Fruit fly (Drosophila melanogaster) whole organism, pupa: ENCODE results near the gene Fntb.

ENCODE experiments used
- CG10348 ChIP-seq: fragments of 200-800 bp; sonication (Bioruptor generic); IDR thresholded peaks from 2 replicates; pipeline ENCODE4 v1.3.6; 2022; ENCODE audit warnings: missing biosample characterization, missing genetic modification characterization
- CG12605 ChIP-seq: fragments of 200-800 bp; sonication (Bioruptor generic); IDR thresholded peaks from 2 replicates; pipeline ENCODE4 v1.3.6; 2022; ENCODE audit warnings: missing biosample characterization, missing genetic modification characterization
- CG13204 ChIP-seq: fragments of 200-800 bp; sonication (Bioruptor generic); optimal IDR thresholded peaks from 2 replicates; lab custom pipeline; 2018; ENCODE audit warnings: missing biosample characterization, mild to moderate bottlenecking, missing genetic modification characterization, moderate library complexity
- CG14655 ChIP-seq: fragments of 200-800 bp; sonication (Bioruptor generic); optimal IDR thresholded peaks from 3 replicates; lab custom pipeline; 2017; ENCODE audit warnings: mild to moderate bottlenecking, missing biosample characterization, missing genetic modification reagents, missing genetic modification characterization
- CG15710 ChIP-seq: fragments of 200-800 bp; sonication (Bioruptor generic); optimal IDR thresholded peaks from 2 replicates; lab custom pipeline; 2018; ENCODE audit warnings: missing biosample characterization, mild to moderate bottlenecking, missing genetic modification characterization, moderate library complexity
- CG17806 ChIP-seq: fragments of 200-800 bp; sonication (Bioruptor generic); optimal IDR thresholded peaks from 2 replicates; lab custom pipeline; 2018; ENCODE audit warnings: missing biosample characterization, mild to moderate bottlenecking, missing genetic modification characterization, moderate library complexity
- CG32121 ChIP-seq: fragments of 200-800 bp; sonication (Bioruptor generic); IDR thresholded peaks from 2 replicates; pipeline ENCODE4 v1.3.6; 2022; ENCODE audit warnings: missing biosample characterization, missing genetic modification characterization
- CG34367 ChIP-seq: fragments of 200-800 bp; sonication (Bioruptor generic); optimal IDR thresholded peaks from 2 replicates; lab custom pipeline; 2018; ENCODE audit warnings: missing biosample characterization, mild to moderate bottlenecking, missing genetic modification characterization
- CG4496 ChIP-seq: fragments of 200-800 bp; sonication (Bioruptor generic); IDR thresholded peaks from 3 replicates; pipeline ENCODE4 v1.3.6; 2022; ENCODE audit warnings: missing biosample characterization, missing genetic modification characterization
- CG8159 ChIP-seq: fragments of 200-800 bp; sonication (Bioruptor generic); optimal IDR thresholded peaks from 3 replicates; lab custom pipeline; 2018; ENCODE audit warnings: missing biosample characterization, mild to moderate bottlenecking, missing genetic modification characterization, moderate library complexity
- CG8301 ChIP-seq: fragments of 200-800 bp; sonication (Bioruptor generic); optimal IDR thresholded peaks from 2 replicates; lab custom pipeline; 2018; ENCODE audit warnings: missing biosample characterization, mild to moderate bottlenecking, missing genetic modification characterization
- CG9948 ChIP-seq: fragments of 200-800 bp; sonication (Bioruptor generic); optimal IDR thresholded peaks from 2 replicates; lab custom pipeline; 2018; ENCODE audit warnings: missing biosample characterization, mild to moderate bottlenecking, missing genetic modification characterization, moderate library complexity
- D1 ChIP-seq: fragments of 200-800 bp; sonication (Bioruptor generic); optimal IDR thresholded peaks from 2 replicates; lab custom pipeline; 2018; ENCODE audit warnings: missing biosample characterization, mild to moderate bottlenecking, missing genetic modification characterization, moderate library complexity
- EcR ChIP-seq: fragments of 200-800 bp; sonication (Bioruptor generic); optimal IDR thresholded peaks from 3 replicates; lab custom pipeline; 2019; ENCODE audit warnings: missing biosample characterization, missing genetic modification characterization, mild to moderate bottlenecking, moderate library complexity, missing genetic modification reagents
- Ets98B ChIP-seq: fragments of 200-800 bp; sonication (Bioruptor generic); IDR thresholded peaks from 2 replicates; pipeline ENCODE4 v1.3.6; 2022; ENCODE audit warnings: missing biosample characterization, missing genetic modification characterization
- Pif1A ChIP-seq: fragments of 200-800 bp; sonication (Bioruptor generic); optimal IDR thresholded peaks from 3 replicates; lab custom pipeline; 2016; ENCODE audit warnings: missing biosample characterization, missing genetic modification characterization
- Pif1B ChIP-seq: fragments of 200-800 bp; sonication (Bioruptor generic); optimal IDR thresholded peaks from 3 replicates; lab custom pipeline; 2016; ENCODE audit warnings: missing biosample characterization, missing genetic modification characterization
- Snoo ChIP-seq: fragments of 200-800 bp; sonication (Bioruptor generic); optimal IDR thresholded peaks from 3 replicates; lab custom pipeline; 2017; ENCODE audit warnings: missing biosample characterization, mild to moderate bottlenecking, missing genetic modification characterization, inconsistent platforms
- fd96Ca ChIP-seq: fragments of 200-800 bp; sonication (Bioruptor generic); IDR thresholded peaks from 3 replicates; pipeline ENCODE4 v1.3.6; 2022; ENCODE audit warnings: missing biosample characterization, missing genetic modification characterization
- gl ChIP-seq: fragments of 200-800 bp; sonication (Bioruptor generic); optimal IDR thresholded peaks from 2 replicates; lab custom pipeline; 2018; ENCODE audit warnings: missing biosample characterization, mild to moderate bottlenecking, missing genetic modification characterization
- rn ChIP-seq: fragments of 200-800 bp; sonication (Bioruptor generic); IDR thresholded peaks from 2 replicates; pipeline ENCODE4 v1.3.6; 2022; ENCODE audit warnings: missing biosample characterization, missing genetic modification characterization

The Fntb gene

DNA sequence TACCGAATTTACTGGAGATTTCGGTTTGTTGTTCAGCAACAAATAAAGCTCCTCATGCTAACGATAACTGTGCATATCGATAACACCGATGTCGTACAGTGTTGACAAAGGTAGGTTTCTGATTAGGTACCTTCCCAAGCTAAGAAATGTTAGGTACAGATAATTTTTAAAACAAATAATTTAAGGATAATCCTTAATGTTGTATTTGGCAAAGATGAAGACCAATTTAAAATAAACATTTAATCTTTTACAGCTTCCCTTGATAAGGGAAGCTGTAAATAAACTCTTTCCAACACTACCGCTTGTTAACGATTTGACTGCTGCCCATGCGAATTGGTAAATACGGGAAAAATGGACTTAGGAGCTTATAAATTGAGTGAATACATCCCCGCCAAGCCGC is 10.1 kb downstream of the Fntb start, which contains the start of the genes Ttc1 and CG14882:
Gene Ttc1, minus strand, starts transcription at position 71 of the 400 bp plus-strand sequence.
Gene CG14882, plus strand, starts transcription at position 271 of the 400 bp plus-strand sequence.
- TF ChIP-seq CG13204 (GFP tag; lab: Kevin White, UChicago) (no peak), CG15710 (tag; lab: Kevin White, UChicago) (peak; percentile 80), CG4496 (peak; percentile 74), CG14655 (GFP tag; lab: Kevin White, UChicago) (no peak), Snoo (tag; lab: Kevin White, UChicago) (peak; percentile 72), Pif1A (GFP tag; lab: Kevin White, UChicago) (no peak), Ets98B (GFP tag; lab: Robert Waterston, UW) (peak; percentile 74), CG10348 (GFP tag; lab: Robert Waterston, UW) (peak; percentile 67; the same call in 1 of the 2 replicates), CG34367 (tag; lab: Kevin White, UChicago) (peak; percentile 64), rn (GFP tag; lab: Robert Waterston, UW) (peak; percentile 61), CG8159 (tag; lab: Kevin White, UChicago) (no peak), CG17806 (tag; lab: Kevin White, UChicago) (peak; percentile 59), fd96Ca (GFP tag; lab: Robert Waterston, UW) (peak; percentile 44; the same call in 1 of the 3 replicates), CG32121 (GFP tag; lab: Robert Waterston, UW) (peak; percentile 87), CG12605 (peak; percentile 76), EcR (GFP tag; lab: Kevin White, UChicago) (no peak), Pif1B (GFP tag; lab: Kevin White, UChicago) (no peak), CG8301 (peak; percentile 62), D1 (no peak), CG9948 (tag; lab: Kevin White, UChicago) (peak; percentile 70), gl (tag; lab: Kevin White, UChicago) (peak; percentile 16)

DNA sequence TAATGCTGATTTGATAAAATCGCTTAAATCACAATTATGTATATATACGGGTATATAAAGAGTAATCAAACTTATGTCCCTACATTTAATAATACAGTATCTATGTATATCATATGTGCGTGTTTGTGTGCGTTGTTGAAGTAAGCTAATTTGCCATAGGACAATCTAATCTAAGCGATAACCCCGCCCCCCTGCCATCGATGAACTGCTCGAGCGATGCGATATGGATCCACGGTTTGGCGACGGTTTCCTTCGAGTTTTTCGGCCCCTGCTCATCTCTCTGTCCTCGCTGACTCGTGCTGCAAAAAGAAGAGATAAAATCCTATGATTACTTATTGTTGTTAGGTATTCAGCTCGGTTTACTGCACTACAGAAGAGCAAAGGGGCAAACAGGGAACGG is 14.0 kb downstream of the Fntb start:
- TF ChIP-seq CG4496 (no peak), CG10348 (GFP tag; lab: Robert Waterston, UW) (no peak), CG13204 (GFP tag; lab: Kevin White, UChicago) (no peak), gl (tag; lab: Kevin White, UChicago) (no peak), CG12605 (no peak), CG17806 (tag; lab: Kevin White, UChicago) (no peak), CG8159 (tag; lab: Kevin White, UChicago) (no peak), CG34367 (tag; lab: Kevin White, UChicago) (no peak), rn (GFP tag; lab: Robert Waterston, UW) (no peak), EcR (GFP tag; lab: Kevin White, UChicago) (no peak), Pif1B (GFP tag; lab: Kevin White, UChicago) (no peak), Snoo (tag; lab: Kevin White, UChicago) (no peak), CG9948 (tag; lab: Kevin White, UChicago) (no peak), CG32121 (GFP tag; lab: Robert Waterston, UW) (no peak), Pif1A (GFP tag; lab: Kevin White, UChicago) (no peak), fd96Ca (GFP tag; lab: Robert Waterston, UW) (no peak), CG8301 (no peak), D1 (no peak), CG15710 (tag; lab: Kevin White, UChicago) (no peak)

DNA sequence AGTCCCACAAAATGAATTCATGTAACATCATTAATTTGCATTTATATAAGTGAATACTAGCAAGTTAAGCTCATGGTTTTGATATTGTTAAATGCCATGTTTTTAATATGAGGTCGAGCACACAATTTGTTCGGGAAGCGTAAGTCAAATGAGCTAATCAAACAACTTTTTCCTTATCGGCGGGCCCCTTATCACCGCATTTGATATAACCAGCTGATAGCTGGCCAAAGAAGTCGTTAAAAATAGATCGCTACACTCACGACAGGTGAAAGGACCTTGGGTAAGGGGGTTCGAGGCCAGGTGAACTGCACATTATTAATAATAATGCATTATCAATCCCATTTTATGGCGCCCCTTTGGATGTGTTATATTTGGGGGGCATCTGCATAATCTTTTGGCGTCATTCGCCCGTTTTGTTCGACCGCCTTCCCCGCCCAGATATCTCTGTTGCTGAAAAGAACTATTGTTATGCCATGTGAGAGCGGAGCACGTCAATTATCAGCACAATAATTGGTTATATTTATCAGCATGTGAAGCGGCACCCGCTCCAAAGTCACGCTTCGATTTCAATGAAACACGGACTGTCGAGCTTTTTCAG is 14.7 kb downstream of the Fntb start:
- TF ChIP-seq D1, result no peak
- no peak for TF ChIP-seq CG10348 (GFP tag; lab: Robert Waterston, UW)
- TF ChIP-seq Snoo (tag; lab: Kevin White, UChicago), result no peak
- no peak for TF ChIP-seq CG12605
- no peak for TF ChIP-seq CG8301
- TF ChIP-seq Pif1B (GFP tag; lab: Kevin White, UChicago), result no peak
- no peak for TF ChIP-seq CG34367 (tag; lab: Kevin White, UChicago)
- no peak for TF ChIP-seq CG17806 (tag; lab: Kevin White, UChicago)
- no peak for TF ChIP-seq rn (GFP tag; lab: Robert Waterston, UW)
- no peak for TF ChIP-seq CG14655 (GFP tag; lab: Kevin White, UChicago)
- TF ChIP-seq, all 21 proteins: peak for 0

DNA sequence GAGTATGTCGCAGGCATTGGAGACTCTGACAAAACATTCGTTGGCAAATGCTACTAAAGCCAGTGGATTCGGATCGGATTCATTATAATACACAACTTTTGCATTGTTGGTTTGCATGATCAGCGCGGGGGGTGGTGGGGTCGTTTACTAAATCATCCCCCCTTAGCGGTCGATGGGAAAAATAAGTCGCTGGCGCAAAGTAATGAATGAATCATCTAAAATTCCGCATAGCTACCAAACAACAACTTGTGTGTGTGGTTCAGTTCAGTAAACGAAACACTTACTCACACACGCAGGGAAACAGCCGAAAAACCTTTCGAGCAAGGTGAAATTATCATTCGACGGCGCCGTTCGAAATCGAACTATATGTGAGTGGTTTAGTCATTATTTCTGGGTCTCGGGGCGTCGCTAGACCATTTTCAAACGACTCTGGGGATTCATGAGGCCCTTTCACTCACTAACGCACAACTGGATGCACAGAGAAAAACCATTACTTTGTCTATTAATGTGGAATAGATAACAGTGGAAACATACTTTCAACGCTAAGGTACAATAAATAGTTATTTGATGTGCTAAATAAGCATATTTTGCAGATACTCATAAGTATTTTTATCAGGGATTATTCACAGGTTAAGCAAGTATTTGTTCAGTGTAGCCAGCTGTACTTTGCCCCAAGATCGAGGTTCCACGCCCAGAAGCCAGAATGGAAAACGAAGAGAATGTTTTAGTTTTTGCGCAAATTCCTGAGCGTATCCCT is 15.8 kb downstream of the Fntb start:
- TF ChIP-seq CG10348 (GFP tag; lab: Robert Waterston, UW) (peak; percentile 49; the same call in 1 of the 2 replicates), CG4496 (peak; percentile 95), Snoo (tag; lab: Kevin White, UChicago) (no peak), CG14655 (GFP tag; lab: Kevin White, UChicago) (peak; percentile 89), CG8159 (tag; lab: Kevin White, UChicago) (no peak), Pif1A (GFP tag; lab: Kevin White, UChicago) (no peak), CG9948 (tag; lab: Kevin White, UChicago) (peak; percentile 84), gl (tag; lab: Kevin White, UChicago) (peak; percentile 87), fd96Ca (GFP tag; lab: Robert Waterston, UW) (peak; percentile 87), Pif1B (GFP tag; lab: Kevin White, UChicago) (no peak), CG15710 (tag; lab: Kevin White, UChicago) (no peak), CG12605 (peak; percentile 87), rn (GFP tag; lab: Robert Waterston, UW) (peak; percentile 86), CG34367 (tag; lab: Kevin White, UChicago) (peak; percentile 86), CG13204 (GFP tag; lab: Kevin White, UChicago) (peak; percentile 44), CG32121 (GFP tag; lab: Robert Waterston, UW) (peak; percentile 63), CG17806 (tag; lab: Kevin White, UChicago) (peak; percentile 76), CG8301 (peak; percentile 89), Ets98B (GFP tag; lab: Robert Waterston, UW) (peak; percentile 82), EcR (GFP tag; lab: Kevin White, UChicago) (no peak), D1 (no peak)
